Fruit fly (Drosophila melanogaster) whole organism, embryonic: ENCODE measurements around the gene PAPLA1.

ENCODE experiments used
- Aef1 ChIP-seq: fragments of 200-800 bp; sonication (Bioruptor generic); IDR thresholded peaks from 3 replicates; pipeline ENCODE4 v1.3.6; 2022; ENCODE audit warnings: missing biosample characterization, missing genetic modification characterization
- Bdp1 ChIP-seq: fragments of 200-800 bp; sonication (Bioruptor generic); optimal IDR thresholded peaks from 3 replicates; lab custom pipeline; 2016; ENCODE audit warnings: missing biosample characterization, missing genetic modification characterization
- BtbVII ChIP-seq: fragments of 200-800 bp; sonication (Bioruptor generic); optimal IDR thresholded peaks from 3 replicates; lab custom pipeline; 2017; ENCODE audit warnings: missing biosample characterization, mild to moderate bottlenecking, missing genetic modification characterization
- CG12299 ChIP-seq: fragments of 200-800 bp; sonication (Bioruptor generic); optimal IDR thresholded peaks from 2 replicates; lab custom pipeline; 2018; ENCODE audit warnings: missing biosample characterization, mild to moderate bottlenecking, missing genetic modification characterization
- CG1233 ChIP-seq: fragments of 200-800 bp; sonication (Bioruptor generic); optimal IDR thresholded peaks from 4 replicates; lab custom pipeline; 2018; ENCODE audit warnings: missing biosample characterization, mild to moderate bottlenecking, missing genetic modification characterization
- CG14050 ChIP-seq: fragments of 200-800 bp; sonication (Bioruptor generic); IDR thresholded peaks from 3 replicates; pipeline ENCODE4 v1.3.6; 2022; ENCODE audit warnings: missing biosample characterization, missing genetic modification characterization
- CG15696 ChIP-seq: fragments of 200-800 bp; sonication (Bioruptor generic); optimal IDR thresholded peaks from 2 replicates; lab custom pipeline; 2019; ENCODE audit warnings: missing biosample characterization, mild to moderate bottlenecking, missing genetic modification characterization, moderate library complexity
- CG1647 ChIP-seq: fragments of 200-800 bp; sonication (Bioruptor generic); optimal IDR thresholded peaks from 3 replicates; lab custom pipeline; 2016; ENCODE audit warnings: missing biosample characterization, missing genetic modification characterization
- CG16779 ChIP-seq: fragments of 200-800 bp; sonication (Bioruptor generic); IDR thresholded peaks from 2 replicates; pipeline ENCODE4 v1.3.6; 2022; ENCODE audit warnings: missing biosample characterization, missing genetic modification characterization
- CG17186 ChIP-seq: fragments of 200-800 bp; sonication (Bioruptor generic); optimal IDR thresholded peaks from 3 replicates; lab custom pipeline; 2017; ENCODE audit warnings: missing biosample characterization, missing genetic modification reagents, missing genetic modification characterization
- CG30403 ChIP-seq: fragments of 200-800 bp; sonication (Bioruptor generic); optimal IDR thresholded peaks from 3 replicates; lab custom pipeline; 2016; ENCODE audit warnings: missing biosample characterization, missing genetic modification characterization
- CG31365 ChIP-seq: fragments of 200-800 bp; sonication (Bioruptor generic); optimal IDR thresholded peaks from 2 replicates; lab custom pipeline; 2018; ENCODE audit warnings: missing biosample characterization, mild to moderate bottlenecking, missing genetic modification characterization
- CG32767 ChIP-seq: fragments of 200-800 bp; sonication (Bioruptor generic); IDR thresholded peaks from 2 replicates; pipeline ENCODE4 v1.3.6; 2022; ENCODE audit warnings: missing biosample characterization, missing genetic modification characterization
- CG3726 ChIP-seq: fragments of 200-800 bp; sonication (Bioruptor generic); IDR thresholded peaks from 3 replicates; pipeline ENCODE4, ENCODE4 v1.3.6; 2022; ENCODE audit warnings: missing biosample characterization, missing genetic modification characterization
- CG4820 ChIP-seq: fragments of 200-800 bp; sonication (Bioruptor generic); optimal IDR thresholded peaks from 3 replicates; lab custom pipeline; 2016; ENCODE audit warnings: missing biosample characterization, missing genetic modification characterization
- CG6689 ChIP-seq: fragments of 200-800 bp; sonication (Bioruptor generic); IDR thresholded peaks from 2 replicates; pipeline ENCODE4 v1.3.6; 2022; ENCODE audit warnings: missing biosample characterization, missing genetic modification characterization
- Dbx ChIP-seq: fragments of 200-800 bp; sonication (Bioruptor generic); IDR thresholded peaks from 3 replicates; pipeline ENCODE4 v1.3.6; 2022; ENCODE audit warnings: missing biosample characterization, missing genetic modification characterization
- Doc2 ChIP-seq: fragments of 200-800 bp; sonication (Bioruptor generic); IDR thresholded peaks from 2 replicates; pipeline ENCODE4 v1.3.6; 2022; ENCODE audit warnings: missing biosample characterization, missing genetic modification characterization
- Doc3 ChIP-seq: fragments of 200-800 bp; sonication (Bioruptor generic); IDR thresholded peaks from 3 replicates; pipeline ENCODE4 v1.3.6; 2022; ENCODE audit warnings: missing biosample characterization, missing genetic modification characterization; ENCODE audit not compliant: partially characterized antibody
- HLHmδ ChIP-seq: fragments of 200-800 bp; sonication (Bioruptor generic); optimal IDR thresholded peaks from 2 replicates; lab custom pipeline; 2018; ENCODE audit warnings: missing biosample characterization, mild to moderate bottlenecking, missing genetic modification characterization, moderate library complexity
- Hr3 ChIP-seq: fragments of 200-800 bp; sonication (Bioruptor generic); optimal IDR thresholded peaks from 3 replicates; lab custom pipeline; 2016; ENCODE audit warnings: missing biosample characterization, missing genetic modification characterization
- Mrtf ChIP-seq: fragments of 200-800 bp; sonication (Bioruptor generic); IDR thresholded peaks from 3 replicates; pipeline ENCODE4 v1.3.6; 2022; ENCODE audit warnings: missing biosample characterization, missing genetic modification characterization
- NC2α ChIP-seq: fragments of 200-800 bp; sonication (Bioruptor generic); optimal IDR thresholded peaks from 2 replicates; lab custom pipeline; 2016; ENCODE audit warnings: missing biosample characterization, missing genetic modification characterization
- NC2β ChIP-seq: fragments of 200-800 bp; sonication (Bioruptor generic); optimal IDR thresholded peaks from 2 replicates; lab custom pipeline; 2016; ENCODE audit warnings: missing biosample characterization, missing genetic modification characterization
- NfI ChIP-seq: fragments of 200-800 bp; sonication (Bioruptor generic); optimal IDR thresholded peaks from 3 replicates; lab custom pipeline; 2018; ENCODE audit warnings: missing biosample characterization, mild to moderate bottlenecking, missing genetic modification characterization, moderate library complexity
- YL-1 ChIP-seq: fragments of 200-800 bp; sonication (Bioruptor generic); optimal IDR thresholded peaks from 3 replicates; lab custom pipeline; 2017; ENCODE audit warnings: missing biosample characterization, mild to moderate bottlenecking, missing genetic modification characterization
- amos ChIP-seq: fragments of 200-800 bp; sonication (Bioruptor generic); IDR thresholded peaks from 2 replicates; pipeline ENCODE4 v1.3.6; 2022; ENCODE audit warnings: missing biosample characterization, missing genetic modification characterization; ENCODE audit not compliant: partially characterized antibody
- ato ChIP-seq: fragments of 200-800 bp; sonication (Bioruptor generic); IDR thresholded peaks from 2 replicates; pipeline ENCODE4 v1.3.6; 2022; ENCODE audit warnings: missing biosample characterization, missing genetic modification characterization; ENCODE audit not compliant: partially characterized antibody
- corto ChIP-seq: fragments of 200-800 bp; sonication (Bioruptor generic); optimal IDR thresholded peaks from 2 replicates; lab custom pipeline; 2016; ENCODE audit warnings: missing biosample characterization, mild to moderate bottlenecking, missing genetic modification characterization, moderate library complexity
- da ChIP-seq: fragments of 200-800 bp; sonication (Bioruptor generic); optimal IDR thresholded peaks from 2 replicates; lab custom pipeline; 2016; ENCODE audit warnings: missing biosample characterization, missing genetic modification characterization
- dmrt11E ChIP-seq: fragments of 200-800 bp; sonication (Bioruptor generic); optimal IDR thresholded peaks from 3 replicates; lab custom pipeline; 2018; ENCODE audit warnings: missing biosample characterization, mild to moderate bottlenecking, missing genetic modification characterization, moderate library complexity
- fd3F ChIP-seq: fragments of 200-800 bp; sonication (Bioruptor generic); optimal IDR thresholded peaks from 2 replicates; lab custom pipeline; 2018; ENCODE audit warnings: missing biosample characterization, mild to moderate bottlenecking, missing genetic modification characterization, moderate library complexity
- gsb ChIP-seq: fragments of 200-800 bp; sonication (Bioruptor generic); IDR thresholded peaks from 2 replicates; pipeline ENCODE4 v1.3.6; 2022; ENCODE audit warnings: missing biosample characterization, missing genetic modification characterization
- ham ChIP-seq: fragments of 200-800 bp; sonication (Bioruptor generic); IDR thresholded peaks from 2 replicates; pipeline ENCODE4 v1.3.6; 2022; ENCODE audit warnings: missing biosample characterization, missing genetic modification characterization
- hth ChIP-seq: fragments of >200 bp; optimal IDR thresholded peaks from 2 replicates; lab custom pipeline; 2017; ENCODE audit warnings: inconsistent platforms
- kni ChIP-seq: fragments of 200-800 bp; sonication (Bioruptor generic); optimal IDR thresholded peaks from 3 replicates; lab custom pipeline; 2017; ENCODE audit warnings: mild to moderate bottlenecking, missing biosample characterization, missing genetic modification reagents, missing genetic modification characterization
- lab ChIP-seq: fragments of 200-800 bp; sonication (Bioruptor generic); optimal IDR thresholded peaks from 3 replicates; lab custom pipeline; 2017; ENCODE audit warnings: missing biosample characterization, missing genetic modification characterization, mild to moderate bottlenecking, moderate library complexity, missing genetic modification reagents
- luna ChIP-seq: fragments of 200-800 bp; sonication (Bioruptor generic); optimal IDR thresholded peaks from 2 replicates; lab custom pipeline; 2016; ENCODE audit warnings: missing biosample characterization, missing genetic modification characterization
- maf-S ChIP-seq: fragments of 200-800 bp; sonication (Bioruptor generic); optimal IDR thresholded peaks from 2 replicates; lab custom pipeline; 2016; ENCODE audit warnings: missing biosample characterization, missing genetic modification characterization
- mam ChIP-seq: fragments of 200-800 bp; sonication (Bioruptor generic); optimal IDR thresholded peaks from 3 replicates; lab custom pipeline; 2016; ENCODE audit warnings: missing biosample characterization, missing genetic modification characterization
- peb ChIP-seq: fragments of 200-800 bp; sonication (Bioruptor generic); IDR thresholded peaks from 2 replicates; pipeline ENCODE4 v1.3.6; 2022; ENCODE audit warnings: missing biosample characterization, missing genetic modification characterization
- psq ChIP-seq: fragments of 200-800 bp; sonication (Bioruptor generic); optimal IDR thresholded peaks from 2 replicates; lab custom pipeline; 2017; ENCODE audit warnings: missing biosample characterization, missing genetic modification characterization
- sc ChIP-seq, 3 experiments: fragments of >200 bp in 2 of 3; fragments of 200-800 bp in 1 of 3; sonication (Bioruptor generic) in 1 of 3; optimal IDR thresholded peaks; 2 replicates in 2 of 3; 3 replicates in 1 of 3; lab custom pipeline; 2017; ENCODE audit warnings: mild to moderate bottlenecking in 1 of 3, missing biosample characterization in 1 of 3, missing genetic modification characterization in 1 of 3, missing genetic modification reagents in 1 of 3
- sd ChIP-seq: fragments of 200-800 bp; sonication (Bioruptor generic); optimal IDR thresholded peaks from 3 replicates; lab custom pipeline; 2018; ENCODE audit warnings: missing biosample characterization, mild to moderate bottlenecking, missing genetic modification characterization, moderate library complexity
- sens-2 ChIP-seq: fragments of 200-800 bp; sonication (Bioruptor generic); IDR thresholded peaks from 2 replicates; pipeline ENCODE4 v1.3.6; 2022; ENCODE audit warnings: missing biosample characterization, missing genetic modification characterization
- slbo ChIP-seq: fragments of 200-800 bp; sonication (Bioruptor generic); IDR thresholded peaks from 2 replicates; pipeline ENCODE4 v1.3.6; 2022; ENCODE audit warnings: missing biosample characterization, missing genetic modification characterization
- tin ChIP-seq: fragments of 200-800 bp; sonication (Bioruptor generic); optimal IDR thresholded peaks from 3 replicates; lab custom pipeline; 2016; ENCODE audit warnings: missing biosample characterization, missing genetic modification characterization
- trh ChIP-seq: fragments of 200-800 bp; sonication (Bioruptor generic); optimal IDR thresholded peaks from 2 replicates; lab custom pipeline; 2016; ENCODE audit warnings: missing biosample characterization, missing genetic modification characterization
- tup ChIP-seq: fragments of 200-800 bp; sonication (Bioruptor generic); optimal IDR thresholded peaks from 2 replicates; lab custom pipeline; 2016; ENCODE audit warnings: missing biosample characterization, mild to moderate bottlenecking, missing genetic modification characterization, moderate library complexity
- zfh2 ChIP-seq: fragments of 200-800 bp; sonication (Bioruptor generic); optimal IDR thresholded peaks from 2 replicates; lab custom pipeline; 2016; ENCODE audit warnings: missing biosample characterization, missing genetic modification characterization

PAPLA1 gene

dm6 chr2L:8086736-8087467 is 72.5 kb downstream of the PAPLA1 start (continued):
- TF ChIP-seq Bdp1 (GFP tag; lab: Kevin White, UChicago), result no peak
- no peak for TF ChIP-seq fd3F (GFP tag; lab: Kevin White, UChicago)
- no peak for TF ChIP-seq psq
- no peak for TF ChIP-seq tin (GFP tag; lab: Kevin White, UChicago)
- TF ChIP-seq da (GFP tag; lab: Kevin White, UChicago), result no peak
- TF ChIP-seq CG15696 (tag; lab: Kevin White, UChicago), result no peak
- TF ChIP-seq dmrt11E, result no peak
- no peak for TF ChIP-seq CG32767
- no peak for TF ChIP-seq peb (GFP tag; lab: Robert Waterston, UW)
- TF ChIP-seq Mrtf (GFP tag; lab: Robert Waterston, UW), result no peak
- TF ChIP-seq CG1647 (GFP tag; lab: Kevin White, UChicago), result no peak
- TF ChIP-seq kni (GFP tag; lab: Kevin White, UChicago), result no peak
- no peak for TF ChIP-seq hth (lab: Kevin White, UChicago)
- TF ChIP-seq CG4820, result no peak
- no peak for TF ChIP-seq CG16779 (GFP tag; lab: Robert Waterston, UW)
- no peak for TF ChIP-seq slbo
- TF ChIP-seq Doc3, result no peak
- no peak for TF ChIP-seq NfI (GFP tag; lab: Kevin White, UChicago)
- no peak for TF ChIP-seq lab (GFP tag; lab: Kevin White, UChicago)
- TF ChIP-seq mam, result no peak
- no peak for TF ChIP-seq CG31365 (tag; lab: Kevin White, UChicago)
- TF ChIP-seq gsb, result no peak
- no peak for TF ChIP-seq sens-2
- no peak for TF ChIP-seq HLHmδ
- no peak for TF ChIP-seq NC2β
- TF ChIP-seq Hr3 (GFP tag; lab: Kevin White, UChicago), result no peak
- TF ChIP-seq CG3726 (GFP tag; lab: Robert Waterston, UW), result no peak
- no peak for TF ChIP-seq CG14050 (GFP tag; lab: Robert Waterston, UW)
- no peak for TF ChIP-seq CG30403 (GFP tag; lab: Kevin White, UChicago)
- TF ChIP-seq sc (optimal IDR thresholded peaks at IDR 0.05; lab: Kevin White, UChicago), result no peak
- TF ChIP-seq sc (GFP tag; optimal IDR thresholded peaks at IDR 0.05; lab: Kevin White, UChicago), result no peak
- no peak for TF ChIP-seq Aef1 (GFP tag; lab: Robert Waterston, UW)
- TF ChIP-seq maf-S (GFP tag; lab: Kevin White, UChicago), result no peak
- TF ChIP-seq BtbVII (GFP tag; lab: Kevin White, UChicago), result no peak
- no peak for TF ChIP-seq corto (GFP tag; lab: Kevin White, UChicago)
- TF ChIP-seq CG12299 (tag; lab: Kevin White, UChicago), result no peak
- no peak for TF ChIP-seq NC2α (GFP tag; lab: Kevin White, UChicago)
- 0 out of 3 replicates have a peak, but pooled peaks have one; percentile 5 for TF ChIP-seq Dbx (GFP tag; lab: Robert Waterston, UW)
- TF ChIP-seq ato, result no peak
- no peak for TF ChIP-seq YL-1 (GFP tag; lab: Kevin White, UChicago)
- TF ChIP-seq luna (GFP tag; lab: Kevin White, UChicago), result no peak
- TF ChIP-seq CG6689 (GFP tag; lab: Robert Waterston, UW), result no peak
- TF ChIP-seq zfh2 (GFP tag; lab: Kevin White, UChicago), result peak; percentile 29
- TF ChIP-seq amos (GFP tag; lab: Robert Waterston, UW), result no peak; the same call in 1 of the 2 replicates
- TF ChIP-seq ham (GFP tag; lab: Robert Waterston, UW), result 0 out of 2 replicates have a peak, but pooled peaks have one; percentile 10
- no peak for TF ChIP-seq CG1233 (GFP tag; lab: Kevin White, UChicago)
- no peak for TF ChIP-seq trh (GFP tag; lab: Kevin White, UChicago)
- no peak for TF ChIP-seq CG17186 (GFP tag; lab: Kevin White, UChicago)
- peak; percentile 61 for TF ChIP-seq sd (tag; lab: Kevin White, UChicago)
- no peak for TF ChIP-seq tup (GFP tag; lab: Kevin White, UChicago)
- no peak for TF ChIP-seq Doc2
